Worm (Caenorhabditis elegans): ENCODE measurements around the gene F54C8.6.
"Not testable (repeated sequence)": the region's sequence is repeated elsewhere in the genome, so short reads cannot be mapped to it uniquely, and the experiment has no call there.

DNA sequence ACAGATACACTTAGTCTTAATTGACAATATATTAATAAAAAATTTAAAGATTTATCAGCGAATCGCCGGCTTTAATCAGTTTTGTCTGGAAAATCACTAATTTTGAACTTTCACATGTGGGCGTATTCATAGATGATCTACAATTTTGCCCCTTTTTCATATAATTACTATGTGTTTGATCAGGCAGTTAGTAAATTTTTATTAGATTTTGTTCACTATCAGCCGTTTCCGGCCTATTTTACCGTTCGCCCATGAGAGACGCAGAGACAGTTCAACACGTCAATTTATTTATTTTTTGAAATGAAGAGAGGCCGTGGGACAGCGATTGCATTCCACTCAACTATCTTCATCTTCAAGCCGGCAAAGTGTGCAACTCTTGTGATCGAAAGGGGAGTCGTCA is 29.5 kb downstream of the F54C8.6 start, which contains the start of gene T26G10.4:
- not testable (repeated sequence) for TF ChIP-seq ceh-36 (tag; optimal IDR thresholded peaks at IDR 0.05); scrt-1 (GFP tag; IDR thresholded peaks at IDR 0.05); ceh-13 (GFP tag; optimal IDR thresholded peaks at IDR 0.05); aly-1 (tag; optimal IDR thresholded peaks at IDR 0.05); hnd-1 (tag; optimal IDR thresholded peaks at IDR 0.05); flt-1 (GFP tag; IDR thresholded peaks at IDR 0.05); ama-1 (optimal IDR thresholded peaks at IDR 0.05); ets-7 (tag; optimal IDR thresholded peaks at IDR 0.05)
